Worm (Caenorhabditis elegans): ENCODE results near the gene T22F3.11.
"Not testable (repeated sequence)": the region's sequence is repeated elsewhere in the genome, so short reads cannot be mapped to it uniquely, and the experiment has no call there.

T22F3.11 gene

ce11 chrV:3614397-3614796, at the start of gene T22F3.11:
T22F3.11 (minus strand) TSS chrV:3614553.
- TF ChIP-seq W03F9.2 (tag; optimal IDR thresholded peaks at IDR 0.05) (no peak), dao-5 (tag; optimal IDR thresholded peaks at IDR 0.05) (no peak), him-1 (tag; optimal IDR thresholded peaks at IDR 0.05) (no peak)

- TF ChIP-seq W03F9.2 (tag; optimal IDR thresholded peaks at IDR 0.05), result no peak
- TF ChIP-seq dao-5 (tag; optimal IDR thresholded peaks at IDR 0.05), result no peak
- TF ChIP-seq him-1 (tag; optimal IDR thresholded peaks at IDR 0.05), result no peak
These were observed 45.1 kb upstream of the T22F3.11 start, which contains the start of gene acr-23 for ce11 chrV:3659472-3659871. acr-23 (minus strand) TSS chrV:3659572.

- TF ChIP-seq W03F9.2 (tag; optimal IDR thresholded peaks at IDR 0.05) (no peak), dao-5 (tag; optimal IDR thresholded peaks at IDR 0.05) (no peak), him-1 (tag; optimal IDR thresholded peaks at IDR 0.05) (no peak)
These were observed 35.1 kb upstream of the T22F3.11 start, which contains the start of gene str-114 for ce11 chrV:3649473-3649872. str-114 (plus strand) TSS chrV:3649773.

- no peak for TF ChIP-seq dao-5 (tag; optimal IDR thresholded peaks at IDR 0.05)
These were observed 33.5 kb upstream of the T22F3.11 start, which contains the start of gene F59B1.10 for ce11 chrV:3647862-3648261. F59B1.10 (minus strand) TSS chrV:3647962.

- TF ChIP-seq him-1 (tag; optimal IDR thresholded peaks at IDR 0.05), result no peak
- no peak for TF ChIP-seq dao-5 (tag; optimal IDR thresholded peaks at IDR 0.05)
- TF ChIP-seq W03F9.2 (tag; optimal IDR thresholded peaks at IDR 0.05), result no peak
These were observed 29.9 kb upstream of the T22F3.11 start, which contains the start of gene F59B1.8 for ce11 chrV:3644193-3644693. F59B1.8 (minus strand) TSS chrV:3644243.

ce11 chrV:3639873-3640272, 25.5 kb upstream of the T22F3.11 start:
- TF ChIP-seq W03F9.2 (tag; optimal IDR thresholded peaks at IDR 0.05) (no peak), dao-5 (tag; optimal IDR thresholded peaks at IDR 0.05) (no peak), him-1 (tag; optimal IDR thresholded peaks at IDR 0.05) (no peak)

- TF ChIP-seq dao-5 (tag; optimal IDR thresholded peaks at IDR 0.05), result no peak
- TF ChIP-seq W03F9.2 (tag; optimal IDR thresholded peaks at IDR 0.05), result no peak
- no peak for TF ChIP-seq him-1 (tag; optimal IDR thresholded peaks at IDR 0.05)
These were observed 22.7 kb upstream of the T22F3.11 start, which contains the start of gene srx-41 for ce11 chrV:3637086-3637485. srx-41 (minus strand) TSS chrV:3637186.

- no peak for TF ChIP-seq W03F9.2 (tag; optimal IDR thresholded peaks at IDR 0.05)
- TF ChIP-seq him-1 (tag; optimal IDR thresholded peaks at IDR 0.05), result no peak
- TF ChIP-seq dao-5 (tag; optimal IDR thresholded peaks at IDR 0.05), result peak; percentile 10
These were observed 20.1 kb upstream of the T22F3.11 start for ce11 chrV:3634293-3635016.

- TF ChIP-seq him-1 (tag; optimal IDR thresholded peaks at IDR 0.05), result no peak
- no peak for TF ChIP-seq W03F9.2 (tag; optimal IDR thresholded peaks at IDR 0.05)
- TF ChIP-seq dao-5 (tag; optimal IDR thresholded peaks at IDR 0.05), result no peak
These were observed 18.7 kb upstream of the T22F3.11 start, which contains the start of gene F59B1.2 for ce11 chrV:3633041-3633440. F59B1.2 (plus strand) TSS chrV:3633341.

- TF ChIP-seq W03F9.2 (tag; optimal IDR thresholded peaks at IDR 0.05) (no peak), him-1 (tag; optimal IDR thresholded peaks at IDR 0.05) (no peak), dao-5 (tag; optimal IDR thresholded peaks at IDR 0.05) (no peak)
These were observed 18.1 kb upstream of the T22F3.11 start for ce11 chrV:3632249-3633030.

ce11 chrV:3631591-3631990, 17.2 kb upstream of the T22F3.11 start, which contains the start of gene F59B1.6:
F59B1.6 (minus strand) TSS chrV:3631691.
- no peak for TF ChIP-seq W03F9.2 (tag; optimal IDR thresholded peaks at IDR 0.05)
- no peak for TF ChIP-seq dao-5 (tag; optimal IDR thresholded peaks at IDR 0.05)
- no peak for TF ChIP-seq him-1 (tag; optimal IDR thresholded peaks at IDR 0.05)

- no peak for TF ChIP-seq W03F9.2 (tag; optimal IDR thresholded peaks at IDR 0.05)
- TF ChIP-seq dao-5 (tag; optimal IDR thresholded peaks at IDR 0.05), result no peak
- no peak for TF ChIP-seq him-1 (tag; optimal IDR thresholded peaks at IDR 0.05)
These were observed 12.6 kb upstream of the T22F3.11 start, which contains the start of gene F59B1.4 for ce11 chrV:3626944-3627343. F59B1.4 (minus strand) TSS chrV:3627044.

ce11 chrV:3620608-3621007, 6.3 kb upstream of the T22F3.11 start, which contains the start of gene srx-93:
srx-93 (minus strand) TSS chrV:3620708.
- not testable (repeated sequence) for TF ChIP-seq dao-5, W03F9.2, him-1 (tag; optimal IDR thresholded peaks at IDR 0.05)
